Fruit fly (Drosophila melanogaster) Kc167 (cell line): ENCODE data around the gene Pde6.

Experiments used
- Myc ChIP-seq: fragments of >200 bp; optimal IDR thresholded peaks from 2 replicates; lab custom pipeline; 2017; ENCODE audit warnings: missing external identifiers
- Sin3A ChIP-seq: fragments of >200 bp; optimal IDR thresholded peaks from 2 replicates; lab custom pipeline; 2018; ENCODE audit warnings: missing external identifiers
- h ChIP-seq: fragments of >200 bp; optimal IDR thresholded peaks from 3 replicates; lab custom pipeline; 2018; ENCODE audit warnings: missing external identifiers
- psq ChIP-seq: fragments of >200 bp; optimal IDR thresholded peaks from 2 replicates; lab custom pipeline; 2017; ENCODE audit warnings: missing external identifiers

DNA sequence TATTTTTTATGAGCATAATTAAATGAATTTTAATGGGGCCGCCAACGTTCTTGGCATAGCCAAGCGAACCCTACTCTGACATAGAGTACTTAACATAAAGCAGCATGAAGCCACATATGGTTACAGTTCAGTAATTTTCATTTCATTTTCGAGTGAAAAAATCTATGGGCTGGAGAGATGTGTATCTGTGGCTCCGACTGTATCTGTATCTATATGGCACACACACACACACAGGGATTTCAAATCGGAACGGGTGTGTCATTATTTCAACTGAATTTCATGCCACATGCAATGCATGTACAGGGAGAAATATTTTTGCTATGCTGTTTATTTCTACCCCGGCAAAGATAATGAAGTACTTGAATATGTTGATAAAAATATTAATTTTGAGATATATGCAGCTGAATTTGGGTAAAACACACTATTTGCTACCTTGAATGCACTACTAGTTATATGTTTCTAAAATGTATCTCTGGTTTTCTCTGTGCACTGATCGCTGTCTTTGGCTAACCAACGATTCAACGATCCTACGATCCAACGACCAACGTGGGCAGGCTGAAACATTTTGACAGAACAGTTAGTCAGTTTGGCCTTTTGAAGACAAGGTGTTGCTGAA, 90.8 kb downstream of the Pde6 start:
- no peak for TF ChIP-seq Sin3A (lab: Kevin White, UChicago)
- TF ChIP-seq psq (lab: Kevin White, UChicago), result no peak
- no peak for TF ChIP-seq Myc (lab: Kevin White, UChicago)
- no peak for TF ChIP-seq h (lab: Kevin White, UChicago)
